Worm (Caenorhabditis elegans) whole organism, young adult: ENCODE results near the gene K03A11.6.

Experiments
- C06A6.2 ChIP-seq: fragments of 200-800 bp; sonication (Bioruptor generic); conservative IDR thresholded peaks from 2 replicates; pipeline ENCODE4 v1.3.6; 2022; ENCODE audit warnings: missing genetic modification characterization, missing compliant biosample characterization
- F37B4.10 ChIP-seq: fragments of 200-800 bp; sonication (Bioruptor generic); IDR thresholded peaks from 2 replicates; pipeline ENCODE4 v1.3.6; 2022; ENCODE audit warnings: missing genetic modification characterization, missing compliant biosample characterization
- F52B5.7 ChIP-seq: sonication (generic microtip); optimal IDR thresholded peaks from 2 replicates; lab custom pipeline; 2016; ENCODE audit warnings: mild to moderate bottlenecking, missing genetic modification characterization, missing compliant biosample characterization
- F57C9.4 ChIP-seq: sonication (generic microtip); optimal IDR thresholded peaks from 2 replicates; lab custom pipeline; 2017; ENCODE audit warnings: mild to moderate bottlenecking, missing genetic modification characterization, missing compliant biosample characterization
- Y56A3A.18 ChIP-seq: fragments of 200-800 bp; sonication (Bioruptor generic); IDR thresholded peaks from 2 replicates; pipeline ENCODE4 v1.3.6; 2022; ENCODE audit warnings: missing genetic modification reagents, missing genetic modification characterization, missing compliant biosample characterization
- Y79H2A.3 ChIP-seq: fragments of 200-800 bp; sonication (Bioruptor generic); conservative IDR thresholded peaks from 2 replicates; pipeline ENCODE4 v1.3.6; 2022; ENCODE audit warnings: missing genetic modification reagents, missing genetic modification characterization, missing compliant biosample characterization
- Y95B8A.8 ChIP-seq: fragments of 200-800 bp; sonication (Bioruptor generic); IDR thresholded peaks from 2 replicates; pipeline ENCODE4 v1.3.6; 2022; ENCODE audit warnings: missing genetic modification reagents, missing genetic modification characterization, missing compliant biosample characterization
- ama-1 ChIP-seq, 3 experiments: fragments of 150-350 bp in 1 of 3; sonication (generic microtip) in 2 of 3; optimal IDR thresholded peaks; 2 replicates each; lab custom pipeline; 2014 to 2018; ENCODE audit warnings: missing biosample characterization in 2 of 3, missing genetic modification characterization in 2 of 3, missing genetic modification reagents in 2 of 3
- atf-7 ChIP-seq: sonication (generic microtip); optimal IDR thresholded peaks from 2 replicates; lab custom pipeline; 2017; ENCODE audit warnings: mild to moderate bottlenecking, missing genetic modification characterization, missing compliant biosample characterization
- athp-1 ChIP-seq: sonication (generic microtip); optimal IDR thresholded peaks from 2 replicates; lab custom pipeline; 2017; ENCODE audit warnings: mild to moderate bottlenecking, missing genetic modification characterization, missing compliant biosample characterization
- ccch-3 ChIP-seq: fragments of 200-800 bp; sonication (Bioruptor generic); optimal IDR thresholded peaks from 2 replicates; lab custom pipeline; 2018; ENCODE audit warnings: mild to moderate bottlenecking, missing genetic modification characterization, missing compliant biosample characterization
- cebp-1 ChIP-seq, 2 experiments: fragments of 200-800 bp in 1 of 2; sonication (Bioruptor generic) in 1 of 2; sonication (generic microtip) in 1 of 2; IDR thresholded peaks in 1 of 2; optimal IDR thresholded peaks in 1 of 2; 2 replicates each; pipeline versions ENCODE4 v1.3.6 to Lab custom; 2017 to 2022; ENCODE audit warnings: missing compliant biosample characterization in 2 of 2, missing genetic modification characterization in 2 of 2, mild to moderate bottlenecking in 1 of 2, missing genetic modification reagents in 1 of 2, moderate library complexity in 1 of 2
- ceh-40 ChIP-seq: fragments of 200-800 bp; sonication (Bioruptor generic); IDR thresholded peaks from 2 replicates; pipeline ENCODE4 v1.3.6; 2022; ENCODE audit warnings: missing genetic modification characterization, missing compliant biosample characterization
- ceh-58 ChIP-seq: fragments of 200-800 bp; sonication (Bioruptor generic); IDR thresholded peaks from 2 replicates; pipeline ENCODE4 v1.3.6; 2022; ENCODE audit warnings: missing genetic modification characterization, missing compliant biosample characterization
- die-1 ChIP-seq: sonication (generic microtip); optimal IDR thresholded peaks from 2 replicates; lab custom pipeline; 2016; ENCODE audit warnings: missing genotype, mild to moderate bottlenecking, missing genetic modification characterization, missing compliant biosample characterization
- dpff-1 ChIP-seq: sonication (generic microtip); optimal IDR thresholded peaks from 2 replicates; lab custom pipeline; 2017; ENCODE audit warnings: mild to moderate bottlenecking, missing genetic modification characterization, missing compliant biosample characterization
- dpl-1 ChIP-seq: fragments of 150-350 bp; optimal IDR thresholded peaks from 2 replicates; lab custom pipeline; 2014; ENCODE audit warnings: missing biosample characterization, missing genetic modification reagents, missing genetic modification characterization
- efl-1 ChIP-seq: fragments of 150-350 bp; optimal IDR thresholded peaks from 2 replicates; lab custom pipeline; 2014; ENCODE audit warnings: missing biosample characterization, missing genetic modification reagents, missing genetic modification characterization
- egl-44 ChIP-seq: fragments of 200-800 bp; sonication (Bioruptor generic); IDR thresholded peaks from 2 replicates; pipeline ENCODE4 v1.3.6; 2022; ENCODE audit warnings: missing genetic modification reagents, missing genetic modification characterization, missing compliant biosample characterization
- egrh-3 ChIP-seq: fragments of 200-800 bp; sonication (Bioruptor generic); IDR thresholded peaks from 2 replicates; pipeline ENCODE4 v1.3.6; 2022; ENCODE audit warnings: missing genetic modification reagents, missing genetic modification characterization, missing compliant biosample characterization
- ets-4 ChIP-seq: fragments of 200-800 bp; sonication (Bioruptor generic); optimal IDR thresholded peaks from 2 replicates; lab custom pipeline; 2018; ENCODE audit warnings: mild to moderate bottlenecking, missing genetic modification characterization, missing compliant biosample characterization
- hlh-12 ChIP-seq: sonication (generic microtip); optimal IDR thresholded peaks from 2 replicates; lab custom pipeline; 2016; ENCODE audit warnings: missing genetic modification characterization, missing compliant biosample characterization
- hmg-1.2 ChIP-seq: fragments of 200-800 bp; sonication (Bioruptor generic); IDR thresholded peaks from 2 replicates; pipeline ENCODE4 v1.3.6; 2022; ENCODE audit warnings: missing genetic modification reagents, missing genetic modification characterization, missing compliant biosample characterization
- let-607 ChIP-seq, 2 experiments: fragments of 200-800 bp in 1 of 2; sonication (Bioruptor generic) in 1 of 2; sonication (generic microtip) in 1 of 2; optimal IDR thresholded peaks; 2 replicates each; lab custom pipeline; 2016 to 2018; ENCODE audit warnings: mild to moderate bottlenecking in 2 of 2, missing compliant biosample characterization in 2 of 2, missing genetic modification characterization in 2 of 2, moderate library complexity in 2 of 2, missing genotype in 1 of 2
- lin-26 ChIP-seq: fragments of 200-800 bp; sonication (Bioruptor generic); IDR thresholded peaks from 2 replicates; pipeline ENCODE4 v1.3.6; 2022; ENCODE audit warnings: missing genetic modification reagents, missing genetic modification characterization, missing compliant biosample characterization
- lin-40 ChIP-seq: sonication (generic microtip); optimal IDR thresholded peaks from 2 replicates; lab custom pipeline; 2016; ENCODE audit warnings: missing genetic modification characterization, mild to moderate bottlenecking, missing compliant biosample characterization, missing genotype, missing genetic modification reagents
- lsl-1 ChIP-seq: fragments of 200-800 bp; sonication (Bioruptor generic); optimal IDR thresholded peaks from 2 replicates; lab custom pipeline; 2018; ENCODE audit warnings: mild to moderate bottlenecking, missing genetic modification characterization, moderate library complexity, missing compliant biosample characterization
- madf-6 ChIP-seq: fragments of 200-800 bp; sonication (Bioruptor generic); IDR thresholded peaks from 2 replicates; pipeline ENCODE4 v1.3.6; 2022; ENCODE audit warnings: missing genetic modification reagents, missing genetic modification characterization, missing compliant biosample characterization
- nhr-80 ChIP-seq: sonication (generic microtip); optimal IDR thresholded peaks from 2 replicates; lab custom pipeline; 2016; ENCODE audit warnings: missing genetic modification characterization, missing compliant biosample characterization
- repo-1 ChIP-seq: sonication (generic microtip); optimal IDR thresholded peaks from 2 replicates; lab custom pipeline; 2017; ENCODE audit warnings: mild to moderate bottlenecking, missing genetic modification characterization, missing compliant biosample characterization
- rpc-1 ChIP-seq, 2 experiments: fragments of 150-350 bp in 1 of 2; sonication (generic microtip) in 1 of 2; optimal IDR thresholded peaks; 2 replicates each; lab custom pipeline; 2014 to 2018; ENCODE audit warnings: missing biosample characterization in 1 of 2, missing genetic modification characterization in 1 of 2, missing genetic modification reagents in 1 of 2, missing genotype in 1 of 2
- snpc-4 ChIP-seq, 5 experiments: fragments of 150-350 bp in 1 of 5; sonication (generic microtip) in 4 of 5; optimal IDR thresholded peaks; 2 replicates each; lab custom pipeline; 2014 to 2018; ENCODE audit warnings: missing genetic modification characterization in 5 of 5, missing biosample characterization in 3 of 5, antibody characterized with exemption in 2 of 5, mild to moderate bottlenecking in 2 of 5, missing compliant biosample characterization in 2 of 5, missing genotype in 2 of 5, moderate library complexity in 2 of 5, missing genetic modification reagents in 1 of 5
- sptf-2 ChIP-seq: fragments of 200-800 bp; sonication (Bioruptor generic); optimal IDR thresholded peaks from 2 replicates; lab custom pipeline; 2018; ENCODE audit warnings: mild to moderate bottlenecking, missing genetic modification characterization, missing compliant biosample characterization
- zim-3 ChIP-seq: sonication (generic microtip); optimal IDR thresholded peaks from 2 replicates; lab custom pipeline; 2017; ENCODE audit warnings: mild to moderate bottlenecking, missing genetic modification characterization, moderate library complexity, missing compliant biosample characterization
- ztf-18 ChIP-seq: sonication (generic microtip); optimal IDR thresholded peaks from 2 replicates; lab custom pipeline; 2016; ENCODE audit warnings: missing genotype, mild to moderate bottlenecking, missing genetic modification characterization, missing compliant biosample characterization

Gene K03A11.6

ce11 chrX:13021446-13021845, 34.2 kb upstream of the K03A11.6 start:
- TF ChIP-seq hmg-1.2 (GFP tag; lab: Robert Waterston, UW) (no peak), ama-1 (optimal IDR thresholded peaks at IDR 0.05; lab: Kevin White, UChicago) (no peak), ama-1 (GFP tag; optimal IDR thresholded peaks at IDR 0.05; lab: Kevin White, UChicago) (no peak), snpc-4 (GFP tag; optimal IDR thresholded peaks at IDR 0.05; lab: Kevin White, UChicago) (no peak), snpc-4 (tag; optimal IDR thresholded peaks at IDR 0.05; lab: Kevin White, UChicago) (no peak), hlh-12 (tag; lab: Kevin White, UChicago) (no peak), ets-4 (GFP tag; lab: Kevin White, UChicago) (no peak), sptf-2 (GFP tag; lab: Kevin White, UChicago) (no peak), cebp-1 (GFP tag; IDR thresholded peaks at IDR 0.05; lab: Robert Waterston, UW) (no peak), cebp-1 (tag; optimal IDR thresholded peaks at IDR 0.05; lab: Kevin White, UChicago) (no peak), dpl-1 (GFP tag; lab: Kevin White, UChicago) (no peak), ceh-40 (GFP tag; lab: Robert Waterston, UW) (no peak), Y95B8A.8 (GFP tag; lab: Robert Waterston, UW) (no peak), Y56A3A.18 (GFP tag; lab: Robert Waterston, UW) (no peak), rpc-1 (optimal IDR thresholded peaks at IDR 0.05; lab: Kevin White, UChicago) (no peak), rpc-1 (tag; optimal IDR thresholded peaks at IDR 0.05; lab: Kevin White, UChicago) (no peak), let-607 (tag; optimal IDR thresholded peaks at IDR 0.05; lab: Kevin White, UChicago) (no peak), egrh-3 (GFP tag; lab: Robert Waterston, UW) (no peak), nhr-80 (tag; lab: Kevin White, UChicago) (no peak), madf-6 (GFP tag; lab: Robert Waterston, UW) (no peak), repo-1 (no peak), F52B5.7 (tag; lab: Kevin White, UChicago) (no peak)
- TF ChIP-seq, all 124 proteins: peak for 0

- no peak for TF ChIP-seq ccch-3 (GFP tag; lab: Kevin White, UChicago)
- TF ChIP-seq repo-1: no peak
- TF ChIP-seq C06A6.2 (GFP tag; lab: Robert Waterston, UW): no peak
- TF ChIP-seq dpff-1: no peak
- no peak for TF ChIP-seq F57C9.4 (tag; lab: Kevin White, UChicago)
- TF ChIP-seq zim-3: no peak
- TF ChIP-seq ztf-18: no peak
Measured at ce11 chrX:13032610-13033009, 23.1 kb upstream of the K03A11.6 start, which contains the start of gene npr-10. npr-10 (minus strand) TSS chrX:13032710.

DNA sequence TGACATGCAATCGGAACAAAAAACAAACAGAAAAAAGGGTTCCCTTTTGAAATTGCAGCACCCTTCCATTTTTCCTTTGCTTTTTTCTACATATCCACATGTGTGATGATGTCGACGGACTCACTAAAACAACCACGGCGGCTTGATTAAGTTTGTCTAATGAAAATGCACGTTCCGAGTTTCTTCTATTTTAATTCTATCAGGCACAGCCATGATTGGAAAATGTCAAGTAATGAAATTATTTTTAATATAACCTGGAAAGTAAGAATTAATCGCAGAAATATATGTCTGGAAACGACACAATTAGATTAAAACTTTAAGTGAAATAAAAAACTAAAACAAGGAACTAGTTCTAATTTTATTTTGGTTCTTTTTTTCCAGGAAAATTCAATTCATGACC, 21.8 kb upstream of the K03A11.6 start:
- TF ChIP-seq dpl-1 (GFP tag; lab: Kevin White, UChicago) (no peak), lsl-1 (GFP tag; lab: Kevin White, UChicago) (no peak), atf-7 (no peak), snpc-4 (GFP tag; optimal IDR thresholded peaks at IDR 0.05; lab: Kevin White, UChicago) (no peak), snpc-4 (tag; optimal IDR thresholded peaks at IDR 0.05; lab: Kevin White, UChicago) (no peak), die-1 (tag; lab: Kevin White, UChicago) (no peak), ceh-58 (GFP tag; lab: Robert Waterston, UW) (no peak), egrh-3 (GFP tag; lab: Robert Waterston, UW) (no peak), efl-1 (no peak), athp-1 (tag; lab: Kevin White, UChicago) (no peak), Y79H2A.3 (no peak), lin-40 (no peak), F37B4.10 (GFP tag; lab: Robert Waterston, UW) (no peak), egl-44 (GFP tag; lab: Robert Waterston, UW) (no peak), lin-26 (GFP tag; lab: Robert Waterston, UW) (no peak)
- TF ChIP-seq, all 124 proteins: peak for 0
